Worm (Caenorhabditis elegans) whole organism, young adult: ENCODE measurements around the gene gen-1.
A peak's percentile ranks its signal among the peaks of the same experiment; 100 is the strongest.

Source experiments
- B0035.1 ChIP-seq: sonication (generic microtip); optimal IDR thresholded peaks from 2 replicates; lab custom pipeline; 2016; ENCODE audit warnings: missing genetic modification characterization, mild to moderate bottlenecking, missing compliant biosample characterization, missing genotype, missing genetic modification reagents
- C06A6.2 ChIP-seq: fragments of 200-800 bp; sonication (Bioruptor generic); conservative IDR thresholded peaks from 2 replicates; pipeline ENCODE4 v1.3.6; 2022; ENCODE audit warnings: missing genetic modification characterization, missing compliant biosample characterization
- F10E7.11 ChIP-seq: sonication (generic microtip); optimal IDR thresholded peaks from 2 replicates; lab custom pipeline; 2017; ENCODE audit warnings: mild to moderate bottlenecking, missing genetic modification characterization, moderate library complexity, missing compliant biosample characterization
- F22D6.2 ChIP-seq: sonication (generic microtip); optimal IDR thresholded peaks from 2 replicates; lab custom pipeline; 2016; ENCODE audit warnings: mild to moderate bottlenecking, missing genetic modification characterization, missing compliant biosample characterization
- F55B11.4 ChIP-seq: sonication (generic microtip); optimal IDR thresholded peaks from 2 replicates; lab custom pipeline; 2016; ENCODE audit warnings: missing compliant biosample characterization, missing genetic modification characterization, borderline replicate concordance; ENCODE audit not compliant: insufficient read depth
- K11D2.4 ChIP-seq: fragments of 200-800 bp; sonication (Bioruptor generic); IDR thresholded peaks from 2 replicates; pipeline ENCODE4 v1.3.6; 2022; ENCODE audit warnings: missing genetic modification reagents, missing genetic modification characterization, missing compliant biosample characterization
- K12H6.12 ChIP-seq: fragments of 200-800 bp; sonication (Bioruptor generic); optimal IDR thresholded peaks from 2 replicates; lab custom pipeline; 2018; ENCODE audit warnings: mild to moderate bottlenecking, missing genetic modification characterization, missing compliant biosample characterization
- Y67H2A.10 ChIP-seq: fragments of 200-800 bp; sonication (Bioruptor generic); conservative IDR thresholded peaks from 2 replicates; pipeline ENCODE4 v1.3.6; 2022; ENCODE audit warnings: missing genetic modification reagents, missing genetic modification characterization, missing compliant biosample characterization
- atf-7 ChIP-seq: sonication (generic microtip); optimal IDR thresholded peaks from 2 replicates; lab custom pipeline; 2017; ENCODE audit warnings: mild to moderate bottlenecking, missing genetic modification characterization, missing compliant biosample characterization
- athp-1 ChIP-seq: sonication (generic microtip); optimal IDR thresholded peaks from 2 replicates; lab custom pipeline; 2017; ENCODE audit warnings: mild to moderate bottlenecking, missing genetic modification characterization, missing compliant biosample characterization
- attf-5 ChIP-seq: fragments of 200-800 bp; sonication (Bioruptor generic); optimal IDR thresholded peaks from 2 replicates; lab custom pipeline; 2018; ENCODE audit warnings: mild to moderate bottlenecking, missing genetic modification characterization, missing compliant biosample characterization
- ccch-3 ChIP-seq: fragments of 200-800 bp; sonication (Bioruptor generic); optimal IDR thresholded peaks from 2 replicates; lab custom pipeline; 2018; ENCODE audit warnings: mild to moderate bottlenecking, missing genetic modification characterization, missing compliant biosample characterization
- cebp-1 ChIP-seq, 2 experiments: fragments of 200-800 bp in 1 of 2; sonication (Bioruptor generic) in 1 of 2; sonication (generic microtip) in 1 of 2; IDR thresholded peaks in 1 of 2; optimal IDR thresholded peaks in 1 of 2; 2 replicates each; pipeline versions ENCODE4 v1.3.6 to Lab custom; 2017 to 2022; ENCODE audit warnings: missing compliant biosample characterization in 2 of 2, missing genetic modification characterization in 2 of 2, mild to moderate bottlenecking in 1 of 2, missing genetic modification reagents in 1 of 2, moderate library complexity in 1 of 2
- ceh-27 ChIP-seq: fragments of 200-800 bp; sonication (Bioruptor generic); optimal IDR thresholded peaks from 2 replicates; lab custom pipeline; 2018; ENCODE audit warnings: mild to moderate bottlenecking, missing genetic modification characterization, moderate library complexity, missing compliant biosample characterization
- ceh-79 ChIP-seq: sonication (generic microtip); optimal IDR thresholded peaks from 2 replicates; lab custom pipeline; 2017; ENCODE audit warnings: mild to moderate bottlenecking, missing genetic modification characterization, missing compliant biosample characterization
- chd-7 ChIP-seq: sonication (generic microtip); optimal IDR thresholded peaks from 2 replicates; lab custom pipeline; 2016; ENCODE audit warnings: mild to moderate bottlenecking, missing genetic modification characterization, moderate library complexity, missing compliant biosample characterization
- die-1 ChIP-seq: sonication (generic microtip); optimal IDR thresholded peaks from 2 replicates; lab custom pipeline; 2016; ENCODE audit warnings: missing genotype, mild to moderate bottlenecking, missing genetic modification characterization, missing compliant biosample characterization
- dox-1 ChIP-seq: fragments of 200-800 bp; sonication (Bioruptor generic); IDR thresholded peaks from 2 replicates; pipeline ENCODE4 v1.3.6; 2022; ENCODE audit warnings: missing genetic modification reagents, missing genetic modification characterization, missing compliant biosample characterization
- egl-18 ChIP-seq: fragments of 200-800 bp; sonication (Bioruptor generic); IDR thresholded peaks from 2 replicates; pipeline ENCODE4 v1.3.6; 2022; ENCODE audit warnings: missing genetic modification reagents, missing genetic modification characterization, missing compliant biosample characterization
- egrh-3 ChIP-seq: fragments of 200-800 bp; sonication (Bioruptor generic); IDR thresholded peaks from 2 replicates; pipeline ENCODE4 v1.3.6; 2022; ENCODE audit warnings: missing genetic modification reagents, missing genetic modification characterization, missing compliant biosample characterization
- hmg-1.2 ChIP-seq: fragments of 200-800 bp; sonication (Bioruptor generic); IDR thresholded peaks from 2 replicates; pipeline ENCODE4 v1.3.6; 2022; ENCODE audit warnings: missing genetic modification reagents, missing genetic modification characterization, missing compliant biosample characterization
- hsf-1 ChIP-seq: fragments of 200-800 bp; sonication (Bioruptor generic); IDR thresholded peaks from 2 replicates; pipeline ENCODE4 v1.3.6; 2022; ENCODE audit warnings: missing genetic modification reagents, missing genetic modification characterization, missing compliant biosample characterization
- lag-1 ChIP-seq: fragments of 200-800 bp; sonication (Bioruptor generic); IDR thresholded peaks from 2 replicates; pipeline ENCODE4 v1.3.6; 2022; ENCODE audit warnings: missing genetic modification reagents, missing genetic modification characterization, missing compliant biosample characterization
- let-607 ChIP-seq, 2 experiments: fragments of 200-800 bp in 1 of 2; sonication (Bioruptor generic) in 1 of 2; sonication (generic microtip) in 1 of 2; optimal IDR thresholded peaks; 2 replicates each; lab custom pipeline; 2016 to 2018; ENCODE audit warnings: mild to moderate bottlenecking in 2 of 2, missing compliant biosample characterization in 2 of 2, missing genetic modification characterization in 2 of 2, moderate library complexity in 2 of 2, missing genotype in 1 of 2
- lin-26 ChIP-seq: fragments of 200-800 bp; sonication (Bioruptor generic); IDR thresholded peaks from 2 replicates; pipeline ENCODE4 v1.3.6; 2022; ENCODE audit warnings: missing genetic modification reagents, missing genetic modification characterization, missing compliant biosample characterization
- lin-35 ChIP-seq, 3 experiments: fragments of 150-350 bp in 2 of 3; sonication (generic microtip) in 1 of 3; optimal IDR thresholded peaks; 2 replicates each; lab custom pipeline; 2014 to 2018; ENCODE audit warnings: missing biosample characterization in 3 of 3, missing genetic modification characterization in 3 of 3, missing genetic modification reagents in 3 of 3
- lin-40 ChIP-seq: sonication (generic microtip); optimal IDR thresholded peaks from 2 replicates; lab custom pipeline; 2016; ENCODE audit warnings: missing genetic modification characterization, mild to moderate bottlenecking, missing compliant biosample characterization, missing genotype, missing genetic modification reagents
- lin-54 ChIP-seq: fragments of 200-800 bp; sonication (Bioruptor generic); optimal IDR thresholded peaks from 2 replicates; lab custom pipeline; 2018; ENCODE audit warnings: mild to moderate bottlenecking, missing genetic modification characterization, missing compliant biosample characterization
- lir-1 ChIP-seq: fragments of 200-800 bp; sonication (Bioruptor generic); conservative IDR thresholded peaks from 2 replicates; pipeline ENCODE4 v1.3.6; 2022; ENCODE audit warnings: missing genetic modification reagents, missing genetic modification characterization, missing compliant biosample characterization
- lsy-27 ChIP-seq: sonication (generic microtip); optimal IDR thresholded peaks from 2 replicates; lab custom pipeline; 2017; ENCODE audit warnings: missing genetic modification characterization, mild to moderate bottlenecking, missing compliant biosample characterization, antibody characterized with exemption, missing genotype, borderline replicate concordance; ENCODE audit not compliant: insufficient read depth
- madf-10 ChIP-seq: sonication (generic microtip); optimal IDR thresholded peaks from 2 replicates; lab custom pipeline; 2016; ENCODE audit warnings: mild to moderate bottlenecking, missing genetic modification characterization, missing compliant biosample characterization
- mcd-1 ChIP-seq: fragments of 200-800 bp; sonication (Bioruptor generic); IDR thresholded peaks from 2 replicates; pipeline ENCODE4 v1.3.6; 2022; ENCODE audit warnings: missing genetic modification reagents, missing genetic modification characterization, missing compliant biosample characterization
- mel-28 ChIP-seq: sonication (generic microtip); optimal IDR thresholded peaks from 2 replicates; lab custom pipeline; 2016; ENCODE audit warnings: borderline replicate concordance, mild to moderate bottlenecking, missing genetic modification characterization, missing compliant biosample characterization
- nfyb-1 ChIP-seq: fragments of 200-800 bp; sonication (Bioruptor generic); IDR thresholded peaks from 2 replicates; pipeline ENCODE4 v1.3.6; 2022; ENCODE audit warnings: missing genetic modification reagents, missing genetic modification characterization, missing compliant biosample characterization
- nhr-27 ChIP-seq: fragments of 200-800 bp; sonication (Bioruptor generic); optimal IDR thresholded peaks from 2 replicates; lab custom pipeline; 2018; ENCODE audit warnings: mild to moderate bottlenecking, missing genetic modification characterization, moderate library complexity, missing compliant biosample characterization
- nhr-90 ChIP-seq: sonication (generic microtip); optimal IDR thresholded peaks from 2 replicates; lab custom pipeline; 2016; ENCODE audit warnings: missing genotype, mild to moderate bottlenecking, missing genetic modification characterization, missing compliant biosample characterization
- pbrm-1 ChIP-seq: fragments of 200-800 bp; sonication (Bioruptor generic); IDR thresholded peaks from 2 replicates; pipeline ENCODE4 v1.3.6; 2022; ENCODE audit warnings: missing genetic modification reagents, missing genetic modification characterization, missing compliant biosample characterization
- rcor-1 ChIP-seq: fragments of 200-800 bp; sonication (Bioruptor generic); IDR thresholded peaks from 2 replicates; pipeline ENCODE4 v1.3.6; 2022; ENCODE audit warnings: missing genetic modification reagents, missing genetic modification characterization, missing compliant biosample characterization
- snpc-3.4 ChIP-seq: sonication (generic microtip); optimal IDR thresholded peaks from 2 replicates; lab custom pipeline; 2017; ENCODE audit warnings: missing genetic modification characterization, mild to moderate bottlenecking, missing compliant biosample characterization, antibody characterized with exemption, moderate library complexity, missing genotype, missing genetic modification reagents
- snpc-4 ChIP-seq, 5 experiments: fragments of 150-350 bp in 1 of 5; sonication (generic microtip) in 4 of 5; optimal IDR thresholded peaks; 2 replicates each; lab custom pipeline; 2014 to 2018; ENCODE audit warnings: missing genetic modification characterization in 5 of 5, missing biosample characterization in 3 of 5, antibody characterized with exemption in 2 of 5, mild to moderate bottlenecking in 2 of 5, missing compliant biosample characterization in 2 of 5, missing genotype in 2 of 5, moderate library complexity in 2 of 5, missing genetic modification reagents in 1 of 5
- tbp1 ChIP-seq: fragments of 200-800 bp; sonication (Bioruptor generic); optimal IDR thresholded peaks from 2 replicates; lab custom pipeline; 2018; ENCODE audit warnings: mild to moderate bottlenecking, missing genetic modification characterization, missing compliant biosample characterization
- tlf-1 ChIP-seq: fragments of 200-800 bp; sonication (Bioruptor generic); optimal IDR thresholded peaks from 2 replicates; lab custom pipeline; 2018; ENCODE audit warnings: mild to moderate bottlenecking, missing genetic modification characterization, missing compliant biosample characterization
- unc-62 ChIP-seq: fragments of 150-350 bp; optimal IDR thresholded peaks from 2 replicates; lab custom pipeline; 2014; ENCODE audit warnings: missing biosample characterization, missing genetic modification reagents, missing genetic modification characterization
- ztf-18 ChIP-seq: sonication (generic microtip); optimal IDR thresholded peaks from 2 replicates; lab custom pipeline; 2016; ENCODE audit warnings: missing genotype, mild to moderate bottlenecking, missing genetic modification characterization, missing compliant biosample characterization
- ztf-26 ChIP-seq: sonication (generic microtip); optimal IDR thresholded peaks from 2 replicates; lab custom pipeline; 2017; ENCODE audit warnings: missing genetic modification characterization, missing compliant biosample characterization

gen-1 gene

ce11 chrIII:6280070-6280596, 32.2 kb upstream of the gen-1 start, which contains the start of gene hmg-1.2:
hmg-1.2 (plus strand) TSS chrIII:6280380.
- TF ChIP-seq ztf-26 (peak; percentile 69), F10E7.11 (tag; lab: Kevin White, UChicago) (no peak), mcd-1 (GFP tag; lab: Robert Waterston, UW) (peak; percentile 57), rcor-1 (peak; percentile 47; the same call in 1 of the 2 replicates), atf-7 (tag; lab: Kevin White, UChicago) (peak; percentile 67), lir-1 (no peak), lin-54 (GFP tag; lab: Kevin White, UChicago) (peak; percentile 39), tlf-1 (GFP tag; lab: Kevin White, UChicago) (peak; percentile 55), pbrm-1 (GFP tag; lab: Robert Waterston, UW) (peak; percentile 71), snpc-4 (GFP tag; optimal IDR thresholded peaks at IDR 0.05; lab: Kevin White, UChicago) (peak; percentile 11), snpc-4 (tag; optimal IDR thresholded peaks at IDR 0.05; lab: Kevin White, UChicago) (peak in 3 of 4 experiments; percentile 60 to 75 (median 73)), ztf-18 (tag; lab: Kevin White, UChicago) (peak; percentile 18), lin-35 (GFP tag; optimal IDR thresholded peaks at IDR 0.05; lab: Kevin White, UChicago) (peak in 1 of 3 experiments; percentile 42), nhr-27 (tag; lab: Kevin White, UChicago) (no peak), cebp-1 (GFP tag; IDR thresholded peaks at IDR 0.05; lab: Robert Waterston, UW) (peak; percentile 74), cebp-1 (tag; optimal IDR thresholded peaks at IDR 0.05; lab: Kevin White, UChicago) (peak; percentile 94), nhr-90 (tag; lab: Kevin White, UChicago) (peak; percentile 49), lin-26 (peak; percentile 47; the same call in 1 of the 2 replicates), B0035.1 (tag; lab: Kevin White, UChicago) (no peak), tbp1 (peak; percentile 36), lsy-27 (tag; lab: Kevin White, UChicago) (peak; percentile 27), hmg-1.2 (peak; percentile 99), chd-7 (tag; lab: Kevin White, UChicago) (peak; percentile 74), egl-18 (GFP tag; lab: Robert Waterston, UW) (0 out of 2 replicates have a peak, but pooled peaks have one; percentile 35), dox-1 (peak; percentile 73), F55B11.4 (tag; lab: Kevin White, UChicago) (no peak), ccch-3 (no peak), lag-1 (GFP tag; lab: Robert Waterston, UW) (no peak), lin-40 (tag; lab: Kevin White, UChicago) (peak; percentile 85), snpc-3.4 (peak; percentile 23), K11D2.4 (0 out of 2 replicates have a peak, but pooled peaks have one; percentile 9), die-1 (tag; lab: Kevin White, UChicago) (no peak), let-607 (tag; optimal IDR thresholded peaks at IDR 0.05; lab: Kevin White, UChicago) (peak in 1 of 2 experiments; percentile 29), athp-1 (tag; lab: Kevin White, UChicago) (peak; percentile 50), Y67H2A.10 (GFP tag; lab: Robert Waterston, UW) (no peak), egrh-3 (GFP tag; lab: Robert Waterston, UW) (0 out of 2 replicates have a peak, but pooled peaks have one; percentile 32), K12H6.12 (tag; lab: Kevin White, UChicago) (peak; percentile 65), F22D6.2 (tag; lab: Kevin White, UChicago) (no peak), ceh-27 (GFP tag; lab: Kevin White, UChicago) (peak; percentile 76), C06A6.2 (GFP tag; lab: Robert Waterston, UW) (0 out of 2 replicates have a peak, but pooled peaks have one; percentile 48), ceh-79 (tag; lab: Kevin White, UChicago) (peak; percentile 32), nfyb-1 (peak; percentile 86), madf-10 (tag; lab: Kevin White, UChicago) (peak; percentile 65), unc-62 (GFP tag; lab: Kevin White, UChicago) (peak; percentile 83), mel-28 (tag; lab: Kevin White, UChicago) (no peak), attf-5 (GFP tag; lab: Kevin White, UChicago) (peak; percentile 62), hsf-1 (GFP tag; lab: Robert Waterston, UW) (no peak)
